Fruit fly (Drosophila melanogaster) whole organism, wandering third instar larva: Measurements from ENCODE around the gene Hayan.

Experiments used
- Abd-B ChIP-seq: fragments of >200 bp; optimal IDR thresholded peaks from 2 replicates; lab custom pipeline; 2017; ENCODE audit warnings: missing biosample characterization, missing genetic modification characterization
- CG9705 ChIP-seq: fragments of 200-800 bp; sonication (Bioruptor generic); optimal IDR thresholded peaks from 2 replicates; lab custom pipeline; 2018; ENCODE audit warnings: missing biosample characterization, mild to moderate bottlenecking, missing genetic modification characterization
- CrebA ChIP-seq: fragments of 200-800 bp; sonication (Bioruptor generic); optimal IDR thresholded peaks from 2 replicates; lab custom pipeline; 2016; ENCODE audit warnings: missing biosample characterization, mild to moderate bottlenecking, missing genetic modification characterization, borderline replicate concordance
- Dfd ChIP-seq: fragments of >200 bp; optimal IDR thresholded peaks from 2 replicates; lab custom pipeline; 2017; ENCODE audit warnings: missing biosample characterization, missing genetic modification characterization
- Dif ChIP-seq: fragments of 200-275, 200-300 bp; sonication (Bioruptor generic); optimal IDR thresholded peaks from 2 replicates; lab custom pipeline; 2018; ENCODE audit warnings: missing biosample characterization, missing genetic modification characterization; ENCODE audit not compliant: partially characterized antibody
- GATAd ChIP-seq: sonication (Bioruptor generic); optimal IDR thresholded peaks from 2 replicates; lab custom pipeline; 2016; ENCODE audit warnings: missing biosample characterization, missing genetic modification characterization
- HLH106 ChIP-seq: fragments of 200-800 bp; optimal IDR thresholded peaks from 3 replicates; lab custom pipeline; 2019; ENCODE audit warnings: missing biosample characterization, mild to moderate bottlenecking, missing genetic modification characterization, moderate library complexity
- Hnf4 ChIP-seq: fragments of 200-800 bp; sonication (Bioruptor generic); optimal IDR thresholded peaks from 2 replicates; lab custom pipeline; 2016; ENCODE audit warnings: missing biosample characterization, mild to moderate bottlenecking, missing genetic modification characterization
- Hr78 ChIP-seq: fragments of >200 bp; optimal IDR thresholded peaks from 2 replicates; lab custom pipeline; 2017; ENCODE audit warnings: missing biosample characterization, missing genetic modification characterization
- Hr83 ChIP-seq: fragments of 200-300 bp; sonication (Bioruptor generic); optimal IDR thresholded peaks from 2 replicates; lab custom pipeline; 2016; ENCODE audit warnings: missing biosample characterization, mild to moderate bottlenecking, missing genetic modification characterization, moderate library complexity; ENCODE audit not compliant: poor library complexity, severe bottlenecking
- Jra ChIP-seq: sonication (Bioruptor generic); optimal IDR thresholded peaks from 2 replicates; lab custom pipeline; 2016; ENCODE audit warnings: missing biosample characterization, missing genetic modification characterization
- Myc ChIP-seq: fragments of >200 bp; optimal IDR thresholded peaks from 2 replicates; lab custom pipeline; 2017
- N ChIP-seq: fragments of >200 bp; optimal IDR thresholded peaks from 2 replicates; lab custom pipeline; 2018; ENCODE audit warnings: missing biosample characterization, missing external identifiers, missing genetic modification characterization
- OdsH ChIP-seq: fragments of 200-800 bp; sonication (Bioruptor generic); optimal IDR thresholded peaks from 2 replicates; lab custom pipeline; 2016; ENCODE audit warnings: missing biosample characterization, mild to moderate bottlenecking, missing genetic modification characterization
- Rel ChIP-seq, 2 experiments: fragments of 200-800 bp; sonication (Bioruptor generic) in 1 of 2; optimal IDR thresholded peaks; 2 replicates in 1 of 2; 3 replicates in 1 of 2; lab custom pipeline; 2016 to 2019; ENCODE audit warnings: mild to moderate bottlenecking in 2 of 2, missing biosample characterization in 2 of 2, missing genetic modification characterization in 2 of 2, moderate library complexity in 1 of 2
- Sp1 ChIP-seq: fragments of 200-800 bp; sonication (Bioruptor generic); optimal IDR thresholded peaks from 3 replicates; lab custom pipeline; 2019; ENCODE audit warnings: missing biosample characterization, mild to moderate bottlenecking, missing genetic modification characterization, moderate library complexity
- Vsx2 ChIP-seq: fragments of 200-300, 225-300 bp; sonication (Bioruptor generic); optimal IDR thresholded peaks from 2 replicates; lab custom pipeline; 2018; ENCODE audit warnings: missing biosample characterization, missing genetic modification characterization; ENCODE audit not compliant: partially characterized antibody
- brk ChIP-seq: fragments of 200-800 bp; sonication (Bioruptor generic); optimal IDR thresholded peaks from 2 replicates; lab custom pipeline; 2016; ENCODE audit warnings: missing biosample characterization, mild to moderate bottlenecking, missing genetic modification characterization
- dl ChIP-seq, 2 experiments: fragments of 175-275, 200-275 bp in 1 of 2; fragments of 200-275 bp in 1 of 2; sonication (Bioruptor generic); optimal IDR thresholded peaks; lab custom pipeline; 2018; ENCODE audit warnings: mild to moderate bottlenecking in 2 of 2, missing biosample characterization in 2 of 2, missing genetic modification characterization in 2 of 2, moderate library complexity in 2 of 2; ENCODE audit not compliant: partially characterized antibody in 2 of 2, insufficient read depth in 1 of 2
- dmrt93B ChIP-seq: fragments of 200-800 bp; sonication (Bioruptor generic); optimal IDR thresholded peaks from 2 replicates; lab custom pipeline; 2018; ENCODE audit warnings: missing biosample characterization, mild to moderate bottlenecking, missing genetic modification characterization
- ey ChIP-seq: fragments of 200-800 bp; sonication (Bioruptor generic); optimal IDR thresholded peaks from 2 replicates; lab custom pipeline; 2016; ENCODE audit warnings: missing biosample characterization, missing genetic modification characterization
- foxo ChIP-seq, 2 experiments: fragments of 200-800 bp; sonication (Bioruptor generic); optimal IDR thresholded peaks; 2 replicates in 1 of 2; 3 replicates in 1 of 2; lab custom pipeline; 2016 to 2017; ENCODE audit warnings: missing biosample characterization in 2 of 2, missing genetic modification characterization in 2 of 2
- fru ChIP-seq: fragments of 200-800 bp; sonication (Bioruptor generic); optimal IDR thresholded peaks from 3 replicates; lab custom pipeline; 2016; ENCODE audit warnings: missing biosample characterization, mild to moderate bottlenecking, missing genetic modification characterization
- h ChIP-seq: fragments of 200-800 bp; sonication (Bioruptor generic); optimal IDR thresholded peaks from 3 replicates; lab custom pipeline; 2016; ENCODE audit warnings: missing biosample characterization, mild to moderate bottlenecking, missing genetic modification characterization
- jim ChIP-seq: fragments of 175-275, 200-325 bp; sonication (Bioruptor generic); optimal IDR thresholded peaks from 2 replicates; lab custom pipeline; 2016; ENCODE audit warnings: missing biosample characterization, mild to moderate bottlenecking, missing genetic modification characterization
- lola ChIP-seq: fragments of >200 bp; optimal IDR thresholded peaks from 2 replicates; lab custom pipeline; 2017; ENCODE audit warnings: missing biosample characterization, missing genetic modification characterization
- pan ChIP-seq: fragments of >200 bp; optimal IDR thresholded peaks from 2 replicates; lab custom pipeline; 2017
- sv ChIP-seq: fragments of 200-800 bp; sonication (Bioruptor generic); optimal IDR thresholded peaks from 3 replicates; lab custom pipeline; 2016; ENCODE audit warnings: missing biosample characterization, missing genetic modification characterization
- tai ChIP-seq: sonication (Bioruptor generic); optimal IDR thresholded peaks from 2 replicates; lab custom pipeline; 2016; ENCODE audit warnings: missing biosample characterization, missing genetic modification characterization
- usp ChIP-seq: fragments of >200 bp; optimal IDR thresholded peaks from 2 replicates; lab custom pipeline; 2017; ENCODE audit warnings: missing biosample characterization, missing genetic modification characterization
- woc ChIP-seq: sonication (Bioruptor generic); optimal IDR thresholded peaks from 2 replicates; lab custom pipeline; 2016; ENCODE audit warnings: missing biosample characterization, mild to moderate bottlenecking, missing genetic modification characterization

Hayan gene

DNA sequence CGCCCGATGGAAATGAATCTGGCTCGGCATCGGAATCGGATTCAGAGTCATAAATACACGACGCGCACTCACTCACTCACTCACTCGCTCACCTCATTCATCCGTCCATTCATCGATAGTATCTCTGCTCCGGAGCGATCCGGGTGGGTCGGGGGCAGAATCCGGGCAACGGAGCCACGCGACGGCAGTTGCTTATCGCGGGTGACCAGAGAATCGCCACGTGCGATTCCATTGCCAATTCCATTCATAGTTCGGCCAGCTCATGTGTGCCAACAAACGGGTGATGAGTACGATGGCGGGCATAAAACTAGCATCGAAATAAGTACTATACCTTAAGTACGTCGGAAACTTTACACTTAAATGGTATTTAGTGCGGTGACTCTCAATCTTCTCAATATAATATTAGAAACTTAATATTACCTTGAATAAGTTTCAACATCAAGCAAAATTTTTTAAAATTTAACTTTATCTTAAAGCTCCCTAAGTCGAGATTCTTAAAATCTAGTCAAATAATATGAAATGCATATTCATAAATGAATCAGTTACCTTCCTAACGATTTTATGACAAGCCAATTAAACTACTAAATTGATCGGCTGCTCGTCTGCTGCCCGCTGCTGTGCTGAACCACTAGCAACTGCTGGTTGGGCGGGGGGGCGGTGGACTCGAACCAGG is 41.2 kb upstream of the Hayan start (continued):
- TF ChIP-seq jim (GFP tag; lab: Kevin White, UChicago) (no peak), Hr78 (GFP tag; lab: Kevin White, UChicago) (no peak), tai (GFP tag; lab: Kevin White, UChicago) (no peak), CG9705 (GFP tag; lab: Kevin White, UChicago) (no peak), sv (GFP tag; lab: Kevin White, UChicago) (no peak), Myc (no peak), GATAd (GFP tag; lab: Kevin White, UChicago) (no peak), HLH106 (tag; lab: Kevin White, UChicago) (peak; percentile 15)

DNA sequence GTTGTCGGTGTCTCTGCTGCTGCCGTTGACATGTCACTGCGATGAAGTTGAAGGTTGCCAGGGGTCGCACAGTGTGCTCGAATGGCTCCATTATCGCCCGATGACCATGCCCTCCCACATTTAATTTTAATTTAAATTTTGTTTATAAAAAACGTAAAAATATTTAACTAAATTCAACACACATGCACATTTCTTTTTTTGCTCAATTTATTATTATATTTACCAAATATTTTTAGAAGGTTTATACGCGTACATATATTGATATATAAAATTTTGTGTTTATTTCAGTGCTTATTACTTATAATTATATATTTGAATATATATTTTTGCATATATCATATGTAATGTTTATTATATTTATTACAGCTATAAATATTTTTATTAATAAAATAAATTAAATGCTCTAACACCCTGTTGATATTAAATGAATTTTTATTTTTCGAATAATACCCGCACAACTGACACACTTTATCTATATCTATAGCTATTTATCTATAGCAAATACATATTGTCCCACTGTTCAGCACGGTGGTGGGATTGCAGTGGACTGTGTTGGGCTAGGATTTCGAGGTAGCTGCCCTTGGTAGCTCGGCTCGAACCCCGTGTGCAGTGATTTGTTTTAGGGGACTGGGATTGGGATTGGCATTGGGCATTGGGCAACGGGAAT is 39.7 kb upstream of the Hayan start:
- TF ChIP-seq Hr83 (GFP tag; lab: Kevin White, UChicago) (no peak), dmrt93B (no peak), Sp1 (GFP tag; lab: Kevin White, UChicago) (no peak), GATAd (GFP tag; lab: Kevin White, UChicago) (no peak), HLH106 (tag; lab: Kevin White, UChicago) (no peak), Dfd (GFP tag; lab: Kevin White, UChicago) (no peak), foxo (GFP tag; optimal IDR thresholded peaks at IDR 0.05; lab: Kevin White, UChicago) (no peak), OdsH (GFP tag; lab: Kevin White, UChicago) (no peak), CG9705 (GFP tag; lab: Kevin White, UChicago) (no peak), fru (GFP tag; lab: Kevin White, UChicago) (no peak), jim (GFP tag; lab: Kevin White, UChicago) (no peak), pan (no peak), Jra (GFP tag; lab: Kevin White, UChicago) (no peak)

DNA sequence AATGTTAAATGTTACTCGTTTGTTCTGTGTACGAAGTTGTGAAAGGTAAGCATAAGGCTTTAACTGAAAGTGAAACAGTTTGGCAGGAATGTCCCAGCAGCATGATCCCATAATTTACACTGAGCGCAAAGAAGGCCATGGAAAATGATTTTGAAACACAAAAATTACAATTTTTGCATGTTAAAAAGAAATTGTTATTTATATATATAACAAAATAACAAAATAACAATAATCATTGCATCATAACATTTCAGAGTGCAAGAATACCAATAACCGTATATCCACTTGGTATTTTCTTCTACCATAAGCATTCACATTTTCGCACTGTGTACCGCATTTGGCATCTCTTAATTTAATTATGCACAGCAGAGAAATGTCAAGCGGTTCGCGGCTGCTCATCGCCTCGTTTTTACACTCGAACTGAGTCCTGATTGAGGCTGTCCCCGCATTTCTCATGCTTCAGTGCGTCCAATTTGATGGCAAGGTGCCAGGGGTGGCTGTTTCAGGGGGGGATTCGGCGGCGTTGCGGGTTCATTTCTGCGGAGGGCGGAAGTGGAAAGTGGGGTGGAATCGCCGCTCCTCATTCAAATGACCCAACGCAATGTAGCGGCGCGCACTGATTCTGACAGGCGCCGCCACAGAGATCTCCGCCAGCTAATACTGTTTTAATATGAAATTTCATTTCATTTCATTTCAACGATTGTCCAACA is 39.0 kb upstream of the Hayan start, which contains the start of gene CG6481:
Gene CG6481 (minus strand): TSS at position 51 of the 710 bp plus-strand sequence.
- TF ChIP-seq Abd-B (GFP tag; lab: Kevin White, UChicago) (no peak), ey (GFP tag; lab: Kevin White, UChicago) (peak; percentile 33), Jra (GFP tag; lab: Kevin White, UChicago) (no peak), foxo (GFP tag; optimal IDR thresholded peaks at IDR 0.05; lab: Kevin White, UChicago) (peak in 1 of 2 experiments; percentile 2)

dm6 chrX:18520360-18520759 is 36.8 kb upstream of the Hayan start:
- TF ChIP-seq CG9705 (GFP tag; lab: Kevin White, UChicago) (no peak), tai (GFP tag; lab: Kevin White, UChicago) (no peak), dl (GFP tag; optimal IDR thresholded peaks at IDR 0.05; lab: Kevin White, UChicago; ENCODE audit: insufficient read depth in 1 of 2, partially characterized antibody in 2 of 2) (no peak), brk (GFP tag; lab: Kevin White, UChicago) (no peak), Dif (GFP tag; lab: Kevin White, UChicago) (peak; percentile 32), GATAd (GFP tag; lab: Kevin White, UChicago) (no peak), usp (GFP tag; lab: Kevin White, UChicago) (no peak), Vsx2 (GFP tag; lab: Kevin White, UChicago) (no peak), Jra (GFP tag; lab: Kevin White, UChicago) (no peak), Abd-B (GFP tag; lab: Kevin White, UChicago) (no peak), woc (GFP tag; lab: Kevin White, UChicago) (no peak), h (no peak), jim (GFP tag; lab: Kevin White, UChicago) (no peak), lola (GFP tag; lab: Kevin White, UChicago) (no peak), Myc (peak; percentile 66), Rel (GFP tag; optimal IDR thresholded peaks at IDR 0.05; lab: Kevin White, UChicago) (no peak), Rel (tag; optimal IDR thresholded peaks at IDR 0.05; lab: Kevin White, UChicago) (no peak), Dfd (GFP tag; lab: Kevin White, UChicago) (no peak), N (peak; percentile 59), CrebA (GFP tag; lab: Kevin White, UChicago) (no peak), HLH106 (tag; lab: Kevin White, UChicago) (no peak), Hnf4 (GFP tag; lab: Kevin White, UChicago) (no peak), dmrt93B (no peak)
